Worm (Caenorhabditis elegans): ENCODE measurements around the gene C04F5.2.

C04F5.2 gene

ce11 chrV:5064761-5065421, 32.0 kb downstream of the C04F5.2 start, which contains the start of gene mlk-1 (continued):
- no peak for TF ChIP-seq rnt-1 (tag; optimal IDR thresholded peaks at IDR 0.05)
- no peak for TF ChIP-seq ceh-24 (tag; optimal IDR thresholded peaks at IDR 0.05)
- no peak for TF ChIP-seq ceh-9 (tag; optimal IDR thresholded peaks at IDR 0.05)
- no peak for TF ChIP-seq ama-1 (optimal IDR thresholded peaks at IDR 0.05)
- no peak for TF ChIP-seq hlh-6 (tag; optimal IDR thresholded peaks at IDR 0.05)
- no peak for TF ChIP-seq npax-4 (tag; optimal IDR thresholded peaks at IDR 0.05)
- no peak for TF ChIP-seq ztf-16 (tag; optimal IDR thresholded peaks at IDR 0.05)
- no peak for TF ChIP-seq fkh-10 (GFP tag; optimal IDR thresholded peaks at IDR 0.05)
- TF ChIP-seq Y22D7AL.16 (tag; optimal IDR thresholded peaks at IDR 0.05) = no peak
- peak; percentile 57 for TF ChIP-seq ceh-14 (tag; optimal IDR thresholded peaks at IDR 0.05)
- peak; percentile 67 for TF ChIP-seq pros-1 (tag; optimal IDR thresholded peaks at IDR 0.05)
- no peak for TF ChIP-seq pag-3 (tag; optimal IDR thresholded peaks at IDR 0.05; ENCODE audit: borderline replicate concordance)
- no peak for TF ChIP-seq tbx-7 (tag; optimal IDR thresholded peaks at IDR 0.05)
- TF ChIP-seq fax-1 (tag; optimal IDR thresholded peaks at IDR 0.05) = no peak
- TF ChIP-seq ref-2 (tag; optimal IDR thresholded peaks at IDR 0.05) = no peak
- no peak for TF ChIP-seq madf-2 (tag; optimal IDR thresholded peaks at IDR 0.05)
- TF ChIP-seq unc-3 (GFP tag; conservative IDR thresholded peaks at IDR 0.05) = no peak
- no peak for TF ChIP-seq unc-3 (tag; optimal IDR thresholded peaks at IDR 0.05)
- no peak for TF ChIP-seq ahr-1 (tag; optimal IDR thresholded peaks at IDR 0.05)
- TF ChIP-seq hlh-13 (GFP tag; optimal IDR thresholded peaks at IDR 0.05) = no peak
- no peak for TF ChIP-seq K02D7.2 (tag; optimal IDR thresholded peaks at IDR 0.05)
- no peak for TF ChIP-seq ceh-48 (tag; optimal IDR thresholded peaks at IDR 0.05)
- no peak for TF ChIP-seq pax-1 (tag; optimal IDR thresholded peaks at IDR 0.05)
- no peak for TF ChIP-seq sox-2 (GFP tag; IDR thresholded peaks at IDR 0.05)
- peak; percentile 11 for TF ChIP-seq ceh-19 (GFP tag; optimal IDR thresholded peaks at IDR 0.05)
- no peak for TF ChIP-seq C08G9.2 (tag; optimal IDR thresholded peaks at IDR 0.05)
- TF ChIP-seq unc-55 (GFP tag; optimal IDR thresholded peaks at IDR 0.05) = no peak
- no peak for TF ChIP-seq elt-4 (tag; optimal IDR thresholded peaks at IDR 0.05)
- TF ChIP-seq pat-9 (tag; optimal IDR thresholded peaks at IDR 0.05) = no peak
- peak; percentile 74 for TF ChIP-seq ceh-18 (tag; optimal IDR thresholded peaks at IDR 0.05)
- TF ChIP-seq unc-86 (tag; optimal IDR thresholded peaks at IDR 0.05) = no peak
- TF ChIP-seq dve-1 (tag; optimal IDR thresholded peaks at IDR 0.05) = no peak
- no peak for TF ChIP-seq ceh-22 (tag; optimal IDR thresholded peaks at IDR 0.05)
- TF ChIP-seq nfya-1 (tag; optimal IDR thresholded peaks at IDR 0.05) = peak; percentile 57
- TF ChIP-seq C38D4.7 (GFP tag; optimal IDR thresholded peaks at IDR 0.05) = no peak
- no peak for TF ChIP-seq ceh-2 (tag; optimal IDR thresholded peaks at IDR 0.05)
- no peak for TF ChIP-seq hlh-8 (tag; optimal IDR thresholded peaks at IDR 0.05)
- peak; percentile 58 for TF ChIP-seq ceh-34 (tag; optimal IDR thresholded peaks at IDR 0.05)
- TF ChIP-seq ceh-6 (GFP tag; optimal IDR thresholded peaks at IDR 0.05) = no peak
- no peak for TF ChIP-seq gmeb-2 (tag; optimal IDR thresholded peaks at IDR 0.05)
- no peak for TF ChIP-seq nhr-11 (tag; optimal IDR thresholded peaks at IDR 0.05)
- TF ChIP-seq pha-4 (tag; optimal IDR thresholded peaks at IDR 0.05) = no peak
- no peak for TF ChIP-seq ttx-3 (tag; optimal IDR thresholded peaks at IDR 0.05)
- no peak for TF ChIP-seq odd-2 (tag; optimal IDR thresholded peaks at IDR 0.05)
- no peak for TF ChIP-seq che-1 (tag; optimal IDR thresholded peaks at IDR 0.05)
- peak; percentile 4 for TF ChIP-seq sox-4 (tag; optimal IDR thresholded peaks at IDR 0.05)
- TF ChIP-seq unc-42 (tag; optimal IDR thresholded peaks at IDR 0.05) = peak; percentile 61
- TF ChIP-seq mec-3 (tag; optimal IDR thresholded peaks at IDR 0.05; ENCODE audit: borderline replicate concordance) = no peak
- TF ChIP-seq ceh-30 (tag; optimal IDR thresholded peaks at IDR 0.05) = no peak
- no peak for TF ChIP-seq nhr-232 (tag; optimal IDR thresholded peaks at IDR 0.05)
